Fruit fly (Drosophila melanogaster) whole organism, embryonic: Measurements from ENCODE around the gene CG1572.

ENCODE experiments used
- Atf-2 ChIP-seq: fragments of 200-800 bp; sonication (Bioruptor generic); optimal IDR thresholded peaks from 2 replicates; lab custom pipeline; 2016; ENCODE audit warnings: missing biosample characterization, missing genetic modification characterization
- Atf6 ChIP-seq: fragments of 200-800 bp; sonication (Bioruptor generic); IDR thresholded peaks from 2 replicates; pipeline ENCODE4 v1.3.6; 2022; ENCODE audit warnings: missing biosample characterization, missing genetic modification characterization
- CG11456 ChIP-seq: fragments of 200-800 bp; sonication (Bioruptor generic); IDR thresholded peaks from 3 replicates; pipeline ENCODE4 v1.3.6; 2022; ENCODE audit warnings: missing biosample characterization, missing genetic modification characterization
- CG17612 ChIP-seq: fragments of 200-800 bp; sonication (Bioruptor generic); IDR thresholded peaks from 2 replicates; pipeline ENCODE4 v1.3.6; 2022; ENCODE audit warnings: missing biosample characterization, missing genetic modification characterization
- CG17912 ChIP-seq: fragments of 200-800 bp; sonication (Bioruptor generic); optimal IDR thresholded peaks from 2 replicates; lab custom pipeline; 2018; ENCODE audit warnings: missing biosample characterization, mild to moderate bottlenecking, missing genetic modification characterization
- CG1832 ChIP-seq: fragments of 200-800 bp; sonication (Bioruptor generic); optimal IDR thresholded peaks from 2 replicates; lab custom pipeline; 2017; ENCODE audit warnings: missing biosample characterization, mild to moderate bottlenecking, missing genetic modification characterization, inconsistent platforms
- CG30431 ChIP-seq: fragments of 200-800 bp; sonication (Bioruptor generic); optimal IDR thresholded peaks from 2 replicates; lab custom pipeline; 2017; ENCODE audit warnings: missing biosample characterization, missing genetic modification characterization
- CG3163 ChIP-seq: fragments of 200-800 bp; sonication (Bioruptor generic); optimal IDR thresholded peaks from 3 replicates; lab custom pipeline; 2016; ENCODE audit warnings: missing biosample characterization, missing genetic modification characterization
- CG33557 ChIP-seq: fragments of 200-800 bp; sonication (Bioruptor generic); optimal IDR thresholded peaks from 2 replicates; lab custom pipeline; 2019; ENCODE audit warnings: missing biosample characterization, mild to moderate bottlenecking, missing genetic modification characterization, moderate library complexity
- CG3407 ChIP-seq: fragments of 200-800 bp; sonication (Bioruptor generic); optimal IDR thresholded peaks from 2 replicates; lab custom pipeline; 2018; ENCODE audit warnings: missing biosample characterization, mild to moderate bottlenecking, missing genetic modification characterization
- CG34224 ChIP-seq: fragments of 200-800 bp; sonication (Bioruptor generic); IDR thresholded peaks from 3 replicates; pipeline ENCODE4 v1.3.6; 2022; ENCODE audit warnings: missing biosample characterization, missing genetic modification characterization; ENCODE audit not compliant: partially characterized antibody
- CG4282 ChIP-seq: fragments of 200-800 bp; sonication (Bioruptor generic); optimal IDR thresholded peaks from 2 replicates; lab custom pipeline; 2016; ENCODE audit warnings: missing biosample characterization, missing genetic modification characterization
- CG4360 ChIP-seq: fragments of 200-800 bp; sonication (Bioruptor generic); IDR thresholded peaks from 2 replicates; pipeline ENCODE4 v1.3.6; 2022; ENCODE audit warnings: missing biosample characterization, missing genetic modification characterization
- CG4730 ChIP-seq: fragments of 200-800 bp; sonication (Bioruptor generic); IDR thresholded peaks from 2 replicates; pipeline ENCODE4 v1.3.6; 2022; ENCODE audit warnings: missing biosample characterization, missing genetic modification characterization
- CG5953 ChIP-seq: fragments of 200-800 bp; sonication (Bioruptor generic); IDR thresholded peaks from 2 replicates; pipeline ENCODE4 v1.3.6; 2022; ENCODE audit warnings: missing biosample characterization, missing genetic modification characterization
- CG7786 ChIP-seq: fragments of 200-800 bp; sonication (Bioruptor generic); optimal IDR thresholded peaks from 2 replicates; lab custom pipeline; 2016; ENCODE audit warnings: missing biosample characterization, missing genetic modification characterization
- CG7963 ChIP-seq: fragments of 200-800 bp; sonication (Bioruptor generic); IDR thresholded peaks from 3 replicates; pipeline ENCODE4 v1.3.6; 2022; ENCODE audit warnings: missing biosample characterization, missing genetic modification characterization; ENCODE audit not compliant: partially characterized antibody
- CG9215 ChIP-seq: fragments of 200-800 bp; sonication (Bioruptor generic); IDR thresholded peaks from 2 replicates; pipeline ENCODE4 v1.3.6; 2022; ENCODE audit warnings: missing biosample characterization, missing genetic modification characterization
- Dfd ChIP-seq, 2 experiments: fragments of >200 bp; optimal IDR thresholded peaks; 2 replicates each; lab custom pipeline; 2017; ENCODE audit warnings: missing biosample characterization in 2 of 2, missing genetic modification characterization in 2 of 2
- Gsc ChIP-seq: fragments of 200-800 bp; sonication (Bioruptor generic); IDR thresholded peaks from 2 replicates; pipeline ENCODE4 v1.3.6; 2022; ENCODE audit warnings: missing biosample characterization, missing genetic modification characterization
- HLH3B ChIP-seq: fragments of 200-800 bp; sonication (Bioruptor generic); IDR thresholded peaks from 2 replicates; pipeline ENCODE4 v1.3.6; 2022; ENCODE audit warnings: missing biosample characterization, missing genetic modification characterization
- Hsf ChIP-seq: fragments of 200-800 bp; sonication (Bioruptor generic); optimal IDR thresholded peaks from 3 replicates; lab custom pipeline; 2016; ENCODE audit warnings: missing biosample characterization, missing genetic modification characterization
- Jarid2 ChIP-seq: fragments of 200-800 bp; sonication (Bioruptor generic); optimal IDR thresholded peaks from 3 replicates; lab custom pipeline; 2017; ENCODE audit warnings: mild to moderate bottlenecking, missing biosample characterization, missing genetic modification reagents, missing genetic modification characterization
- Lim3 ChIP-seq: fragments of 200-800 bp; sonication (Bioruptor generic); IDR thresholded peaks from 2 replicates; pipeline ENCODE4 v1.3.6; 2022; ENCODE audit warnings: missing biosample characterization, missing genetic modification characterization
- NC2α ChIP-seq: fragments of 200-800 bp; sonication (Bioruptor generic); optimal IDR thresholded peaks from 2 replicates; lab custom pipeline; 2016; ENCODE audit warnings: missing biosample characterization, missing genetic modification characterization
- Nf-YB ChIP-seq: fragments of 200-800 bp; sonication (Bioruptor generic); optimal IDR thresholded peaks from 3 replicates; lab custom pipeline; 2019; ENCODE audit warnings: missing biosample characterization, mild to moderate bottlenecking, missing genetic modification characterization, moderate library complexity
- Ptx1 ChIP-seq: fragments of 200-800 bp; sonication (Bioruptor generic); IDR thresholded peaks from 2 replicates; pipeline ENCODE4 v1.3.6; 2022; ENCODE audit warnings: missing biosample characterization, missing genetic modification characterization
- Vsx1 ChIP-seq: fragments of 200-800 bp; sonication (Bioruptor generic); optimal IDR thresholded peaks from 2 replicates; lab custom pipeline; 2017; ENCODE audit warnings: missing biosample characterization, mild to moderate bottlenecking, missing genetic modification characterization, missing genetic modification reagents
- al ChIP-seq: fragments of 200-800 bp; sonication (Bioruptor generic); IDR thresholded peaks from 2 replicates; pipeline ENCODE4 v1.3.6; 2022; ENCODE audit warnings: missing biosample characterization, missing genetic modification characterization
- ara ChIP-seq: fragments of 200-800 bp; sonication (Bioruptor generic); IDR thresholded peaks from 2 replicates; pipeline ENCODE4 v1.3.6; 2022; ENCODE audit warnings: missing biosample characterization, missing genetic modification characterization
- ash1 ChIP-seq: fragments of 200-800 bp; sonication (Bioruptor generic); optimal IDR thresholded peaks from 2 replicates; lab custom pipeline; 2018; ENCODE audit warnings: missing biosample characterization, mild to moderate bottlenecking, missing genetic modification characterization
- chn ChIP-seq: fragments of 200-800 bp; sonication (Bioruptor generic); optimal IDR thresholded peaks from 2 replicates; lab custom pipeline; 2016; ENCODE audit warnings: missing biosample characterization, missing genetic modification characterization
- croc ChIP-seq: fragments of 200-800 bp; sonication (Bioruptor generic); conservative IDR thresholded peaks from 3 replicates; pipeline ENCODE4 v1.3.6; 2022; ENCODE audit warnings: missing biosample characterization, missing genetic modification characterization
- cwo ChIP-seq: fragments of 200-800 bp; sonication (Bioruptor generic); optimal IDR thresholded peaks from 3 replicates; lab custom pipeline; 2017; ENCODE audit warnings: missing biosample characterization, missing genetic modification characterization, mild to moderate bottlenecking, moderate library complexity, missing genetic modification reagents
- disco-r ChIP-seq: fragments of 200-800 bp; sonication (Bioruptor generic); optimal IDR thresholded peaks from 2 replicates; lab custom pipeline; 2016; ENCODE audit warnings: missing biosample characterization, missing genetic modification characterization
- dm ChIP-seq: fragments of 200-800 bp; sonication (Bioruptor generic); optimal IDR thresholded peaks from 3 replicates; lab custom pipeline; 2016; ENCODE audit warnings: missing biosample characterization, missing genetic modification characterization
- dmrt99B ChIP-seq: fragments of 200-800 bp; sonication (Bioruptor generic); optimal IDR thresholded peaks from 2 replicates; lab custom pipeline; 2018; ENCODE audit warnings: missing biosample characterization, mild to moderate bottlenecking, missing genetic modification characterization, moderate library complexity
- fd64A ChIP-seq: fragments of 200-800 bp; sonication (Bioruptor generic); optimal IDR thresholded peaks from 3 replicates; lab custom pipeline; 2018; ENCODE audit warnings: missing biosample characterization, mild to moderate bottlenecking, missing genetic modification characterization
- fru ChIP-seq: fragments of >200 bp; optimal IDR thresholded peaks from 2 replicates; lab custom pipeline; 2017
- fu2 ChIP-seq: fragments of 200-800 bp; sonication (Bioruptor generic); optimal IDR thresholded peaks from 2 replicates; lab custom pipeline; 2016; ENCODE audit warnings: missing biosample characterization, missing genetic modification characterization
- gfzf ChIP-seq: fragments of 200-800 bp; sonication (Bioruptor generic); optimal IDR thresholded peaks from 2 replicates; lab custom pipeline; 2016; ENCODE audit warnings: missing biosample characterization, mild to moderate bottlenecking, missing genetic modification characterization, moderate library complexity
- hth ChIP-seq: fragments of >200 bp; optimal IDR thresholded peaks from 2 replicates; lab custom pipeline; 2017; ENCODE audit warnings: inconsistent platforms
- org-1 ChIP-seq: fragments of 200-800 bp; sonication (Bioruptor generic); optimal IDR thresholded peaks from 2 replicates; lab custom pipeline; 2017; ENCODE audit warnings: missing biosample characterization, missing genetic modification characterization
- run ChIP-seq: fragments of 200-800 bp; sonication (Bioruptor generic); optimal IDR thresholded peaks from 3 replicates; lab custom pipeline; 2018; ENCODE audit warnings: missing biosample characterization, mild to moderate bottlenecking, missing genetic modification characterization
- stc ChIP-seq: fragments of 200-800 bp; sonication (Bioruptor generic); IDR thresholded peaks from 2 replicates; pipeline ENCODE4 v1.3.6; 2022; ENCODE audit warnings: missing biosample characterization, missing genetic modification characterization
- trh ChIP-seq: fragments of 200-800 bp; sonication (Bioruptor generic); optimal IDR thresholded peaks from 2 replicates; lab custom pipeline; 2016; ENCODE audit warnings: missing biosample characterization, missing genetic modification characterization
- unpg ChIP-seq: fragments of 200-800 bp; sonication (Bioruptor generic); optimal IDR thresholded peaks from 3 replicates; lab custom pipeline; 2018; ENCODE audit warnings: missing biosample characterization, mild to moderate bottlenecking, missing genetic modification characterization, moderate library complexity
- zen ChIP-seq: fragments of 200-800 bp; sonication (Bioruptor generic); optimal IDR thresholded peaks from 3 replicates; lab custom pipeline; 2018; ENCODE audit warnings: missing biosample characterization, mild to moderate bottlenecking, missing genetic modification characterization, moderate library complexity

CG1572 gene

dm6 chrX:11523921-11524320, 34.5 kb downstream of the CG1572 start:
- TF ChIP-seq CG4730 (GFP tag; lab: Robert Waterston, UW), result no peak
- no peak for TF ChIP-seq HLH3B (GFP tag; lab: Robert Waterston, UW)
- no peak for TF ChIP-seq fd64A (GFP tag; lab: Kevin White, UChicago)
- no peak for TF ChIP-seq run
- no peak for TF ChIP-seq disco-r (GFP tag; lab: Kevin White, UChicago)
- TF ChIP-seq Dfd (GFP tag; optimal IDR thresholded peaks at IDR 0.05; lab: Kevin White, UChicago), result no peak
- no peak for TF ChIP-seq CG34224 (GFP tag; lab: Robert Waterston, UW)
- TF ChIP-seq Hsf (GFP tag; lab: Kevin White, UChicago), result no peak

- TF ChIP-seq zen (tag; lab: Kevin White, UChicago) (peak; percentile 17), Gsc (GFP tag; lab: Robert Waterston, UW) (no peak), Atf6 (GFP tag; lab: Robert Waterston, UW) (peak; percentile 56; the same call in 1 of the 2 replicates), Vsx1 (GFP tag; lab: Kevin White, UChicago) (peak; percentile 29), unpg (GFP tag; lab: Kevin White, UChicago) (peak; percentile 80), Jarid2 (GFP tag; lab: Kevin White, UChicago) (no peak), Nf-YB (GFP tag; lab: Kevin White, UChicago) (peak; percentile 40), cwo (GFP tag; lab: Kevin White, UChicago) (peak; percentile 68), NC2α (no peak), CG4360 (GFP tag; lab: Robert Waterston, UW) (peak; percentile 8; the same call in 1 of the 2 replicates), hth (lab: Kevin White, UChicago) (no peak), CG4282 (GFP tag; lab: Kevin White, UChicago) (no peak), fru (lab: Kevin White, UChicago) (no peak), dm (GFP tag; lab: Kevin White, UChicago) (no peak), CG17912 (GFP tag; lab: Kevin White, UChicago) (no peak), stc (peak; percentile 69; the same call in 1 of the 2 replicates), trh (GFP tag; lab: Kevin White, UChicago) (peak; percentile 13), fu2 (GFP tag; lab: Kevin White, UChicago) (no peak), CG1832 (no peak), CG7963 (no peak), Atf-2 (GFP tag; lab: Kevin White, UChicago) (no peak), croc (GFP tag; lab: Robert Waterston, UW) (peak; percentile 32; the same call in 2 of the 3 replicates), Lim3 (GFP tag; lab: Robert Waterston, UW) (no peak), CG5953 (GFP tag; lab: Robert Waterston, UW) (no peak), CG30431 (GFP tag; lab: Kevin White, UChicago) (no peak), CG9215 (GFP tag; lab: Robert Waterston, UW) (peak; percentile 25; the same call in 1 of the 2 replicates), gfzf (GFP tag; lab: Kevin White, UChicago) (no peak), CG3163 (GFP tag; lab: Kevin White, UChicago) (no peak), ara (peak; percentile 37; the same call in 1 of the 2 replicates), CG11456 (GFP tag; lab: Robert Waterston, UW) (0 out of 3 replicates have a peak, but pooled peaks have one; percentile 58), al (GFP tag; lab: Robert Waterston, UW) (no peak), CG3407 (GFP tag; lab: Kevin White, UChicago) (peak; percentile 48), ash1 (GFP tag; lab: Kevin White, UChicago) (no peak), CG17612 (GFP tag; lab: Robert Waterston, UW) (no peak), dmrt99B (tag; lab: Kevin White, UChicago) (peak; percentile 76), CG7786 (peak; percentile 4), org-1 (GFP tag; lab: Kevin White, UChicago) (peak; percentile 23), Ptx1 (peak; percentile 80), CG33557 (no peak), chn (GFP tag; lab: Kevin White, UChicago) (no peak)
Measured at dm6 chrX:11521561-11522546, 36.6 kb downstream of the CG1572 start.
